Fruit fly (Drosophila melanogaster) Kc167 (cell line): ENCODE data around the gene axed.

Source experiments
- Myc ChIP-seq: fragments of >200 bp; optimal IDR thresholded peaks from 2 replicates; lab custom pipeline; 2017; ENCODE audit warnings: missing external identifiers
- Sin3A ChIP-seq: fragments of >200 bp; optimal IDR thresholded peaks from 2 replicates; lab custom pipeline; 2018; ENCODE audit warnings: missing external identifiers
- h ChIP-seq: fragments of >200 bp; optimal IDR thresholded peaks from 3 replicates; lab custom pipeline; 2018; ENCODE audit warnings: missing external identifiers
- insv ChIP-seq: fragments of >200 bp; optimal IDR thresholded peaks from 3 replicates; lab custom pipeline; 2018; ENCODE audit warnings: missing external identifiers
- psq ChIP-seq: fragments of >200 bp; optimal IDR thresholded peaks from 2 replicates; lab custom pipeline; 2017; ENCODE audit warnings: missing external identifiers
- ttk ChIP-seq: sonication (Bioruptor generic); optimal IDR thresholded peaks from 2 replicates; lab custom pipeline; 2017; ENCODE audit warnings: missing external identifiers

The axed gene

DNA sequence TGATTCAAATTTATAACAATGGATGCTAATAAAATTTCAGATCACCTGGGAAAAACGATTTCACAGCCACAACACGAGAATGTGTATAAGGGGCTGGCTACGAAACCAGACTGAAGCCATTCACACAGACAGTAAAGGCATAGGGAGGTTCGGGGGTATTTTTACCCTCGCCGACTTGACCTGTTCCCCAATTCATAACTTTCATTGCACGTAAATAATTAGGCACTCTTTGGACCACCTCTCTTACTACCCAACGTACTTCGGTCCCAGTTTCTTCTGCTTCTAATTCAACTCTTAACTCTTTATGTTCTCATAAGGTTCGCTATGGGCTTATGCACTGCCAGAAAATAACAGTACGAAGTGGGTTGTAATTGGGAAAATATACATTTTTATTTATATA is 56.4 kb downstream of the axed start, which contains the start of gene eIF4E4:
Gene eIF4E4, minus strand, starts transcription at position 101 of the 400 bp plus-strand sequence.
- TF ChIP-seq Myc (lab: Kevin White, UChicago) = no peak
- no peak for TF ChIP-seq Sin3A (lab: Kevin White, UChicago)
- no peak for TF ChIP-seq ttk (lab: Kevin White, UChicago)
- no peak for TF ChIP-seq insv (lab: Kevin White, UChicago)
- TF ChIP-seq h (lab: Kevin White, UChicago) = no peak
- TF ChIP-seq psq = no peak

DNA sequence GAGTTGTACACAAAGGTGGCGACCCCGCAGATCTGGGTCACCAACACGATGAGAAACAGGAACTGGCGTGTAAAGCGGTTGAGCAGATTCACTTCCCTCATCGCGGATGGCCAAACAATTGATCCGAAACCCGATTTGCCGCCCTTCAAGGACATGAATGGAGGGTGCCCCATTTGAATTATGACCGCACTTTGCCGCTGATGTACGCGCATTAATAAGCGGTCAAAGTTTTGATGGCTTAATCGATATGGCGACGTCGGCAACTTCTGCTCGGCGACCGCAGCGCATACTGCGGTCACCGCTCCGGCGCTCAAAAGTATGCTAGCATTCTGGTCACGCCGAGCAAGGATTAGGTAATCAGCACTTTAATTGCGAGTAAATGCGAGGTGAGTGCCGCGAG is 58.6 kb downstream of the axed start, which contains the start of gene Grl65a:
Gene Grl65a, minus strand, starts transcription at position 101 of the 400 bp plus-strand sequence.
- TF ChIP-seq ttk (lab: Kevin White, UChicago) = no peak
- TF ChIP-seq Sin3A (lab: Kevin White, UChicago) = no peak
- TF ChIP-seq psq = no peak
- TF ChIP-seq h (lab: Kevin White, UChicago) = no peak
- TF ChIP-seq insv (lab: Kevin White, UChicago) = no peak
- TF ChIP-seq Myc (lab: Kevin White, UChicago) = no peak
